Worm (Caenorhabditis elegans): ENCODE data around the gene T10B9.14.
A peak's percentile ranks its signal among the peaks of the same experiment; 100 is the strongest.

Gene T10B9.14

ce11 chrII:9738820-9739219 lies 43.4 kb downstream of the T10B9.14 start (continued):
- no peak for TF ChIP-seq F23B12.7 (tag; optimal IDR thresholded peaks at IDR 0.05; ENCODE audit: insufficient read depth)
- no peak for TF ChIP-seq snpc-4 (GFP tag; optimal IDR thresholded peaks at IDR 0.05)
- peak in 3 of 4 experiments; percentile 3 to 31 (median 15) for TF ChIP-seq snpc-4 (tag; optimal IDR thresholded peaks at IDR 0.05)
- TF ChIP-seq dox-1 (GFP tag; IDR thresholded peaks at IDR 0.05), result peak; percentile 64
- 0 out of 2 replicates have a peak, but pooled peaks have one; percentile 24 for TF ChIP-seq cebp-1 (GFP tag; IDR thresholded peaks at IDR 0.05)
- peak; percentile 69 for TF ChIP-seq cebp-1 (tag; optimal IDR thresholded peaks at IDR 0.05)
- TF ChIP-seq egl-44 (GFP tag; IDR thresholded peaks at IDR 0.05), result no peak
- TF ChIP-seq nfyb-1 (GFP tag; IDR thresholded peaks at IDR 0.05), result 0 out of 2 replicates have a peak, but pooled peaks have one; percentile 24
- no peak for TF ChIP-seq mes-4 (tag; optimal IDR thresholded peaks at IDR 0.05)
- no peak for TF ChIP-seq tbx-9 (tag; optimal IDR thresholded peaks at IDR 0.05; ENCODE audit: borderline replicate concordance)
- TF ChIP-seq athp-1 (tag; optimal IDR thresholded peaks at IDR 0.05), result no peak
- TF ChIP-seq T07F8.4 (tag; optimal IDR thresholded peaks at IDR 0.05), result no peak
- TF ChIP-seq B0336.3 (GFP tag; IDR thresholded peaks at IDR 0.05), result peak; percentile 76; the same call in 1 of the 2 replicates
- no peak for TF ChIP-seq rpc-1 (optimal IDR thresholded peaks at IDR 0.05)
- TF ChIP-seq rpc-1 (tag; optimal IDR thresholded peaks at IDR 0.05), result no peak
- TF ChIP-seq tbp1 (GFP tag; optimal IDR thresholded peaks at IDR 0.05), result peak; percentile 54
- no peak for TF ChIP-seq B0035.1 (tag; optimal IDR thresholded peaks at IDR 0.05)
- TF ChIP-seq Y56A3A.18 (GFP tag; IDR thresholded peaks at IDR 0.05), result 0 out of 2 replicates have a peak, but pooled peaks have one; percentile 40
- TF ChIP-seq attf-3 (GFP tag; conservative IDR thresholded peaks at IDR 0.05), result no peak
- no peak for TF ChIP-seq K11D2.4 (GFP tag; IDR thresholded peaks at IDR 0.05)
- TF ChIP-seq sdz-38 (tag; optimal IDR thresholded peaks at IDR 0.05), result no peak
- TF ChIP-seq snpc-3.4 (tag; optimal IDR thresholded peaks at IDR 0.05), result peak; percentile 16
- no peak for TF ChIP-seq ztf-18 (tag; optimal IDR thresholded peaks at IDR 0.05)
- TF ChIP-seq lin-40 (tag; optimal IDR thresholded peaks at IDR 0.05), result no peak
- no peak for TF ChIP-seq rec-8 (tag; optimal IDR thresholded peaks at IDR 0.05)
- no peak for TF ChIP-seq hsf-1 (GFP tag; IDR thresholded peaks at IDR 0.05)
- TF ChIP-seq nhr-179 (tag; optimal IDR thresholded peaks at IDR 0.05), result no peak
- no peak for TF ChIP-seq dpl-1 (GFP tag; optimal IDR thresholded peaks at IDR 0.05)
- TF ChIP-seq nhr-90 (tag; optimal IDR thresholded peaks at IDR 0.05), result peak; percentile 34
- no peak for TF ChIP-seq F57C9.4 (tag; optimal IDR thresholded peaks at IDR 0.05)
- TF ChIP-seq chd-7 (tag; optimal IDR thresholded peaks at IDR 0.05), result peak; percentile 67
- TF ChIP-seq attf-5 (GFP tag; optimal IDR thresholded peaks at IDR 0.05), result peak; percentile 70
- no peak for TF ChIP-seq ceh-91 (GFP tag; IDR thresholded peaks at IDR 0.05)
- TF ChIP-seq cebp-2 (GFP tag; IDR thresholded peaks at IDR 0.05), result 0 out of 2 replicates have a peak, but pooled peaks have one; percentile 64
- TF ChIP-seq ets-4 (GFP tag; optimal IDR thresholded peaks at IDR 0.05), result peak; percentile 42
- TF ChIP-seq aptf-3 (GFP tag; IDR thresholded peaks at IDR 0.05), result 0 out of 2 replicates have a peak, but pooled peaks have one; percentile 42
- TF ChIP-seq F37B4.10 (GFP tag; IDR thresholded peaks at IDR 0.05), result 0 out of 2 replicates have a peak, but pooled peaks have one; percentile 30

- no peak for TF ChIP-seq nfya-1 (tag; optimal IDR thresholded peaks at IDR 0.05; ENCODE audit: borderline replicate concordance, insufficient read depth)
- TF ChIP-seq ceh-100 (GFP tag; IDR thresholded peaks at IDR 0.05), result no peak
- TF ChIP-seq akir-1 (GFP tag; optimal IDR thresholded peaks at IDR 0.05), result no peak
- TF ChIP-seq Y53F4B.3 (GFP tag; IDR thresholded peaks at IDR 0.05), result no peak
- TF ChIP-seq mel-28 (tag; optimal IDR thresholded peaks at IDR 0.05; ENCODE audit: borderline replicate concordance), result no peak
- no peak for TF ChIP-seq snpc-1.1 (tag; optimal IDR thresholded peaks at IDR 0.05; ENCODE audit: insufficient read depth)
- TF ChIP-seq die-1 (tag; optimal IDR thresholded peaks at IDR 0.05), result no peak
- TF ChIP-seq fkh-3 (tag; optimal IDR thresholded peaks at IDR 0.05), result no peak
- no peak for TF ChIP-seq attf-5 (GFP tag; optimal IDR thresholded peaks at IDR 0.05)
- no peak for TF ChIP-seq B0261.1 (tag; optimal IDR thresholded peaks at IDR 0.05)
- TF ChIP-seq Y56A3A.18 (GFP tag; IDR thresholded peaks at IDR 0.05), result no peak
- no peak for TF ChIP-seq ama-1 (optimal IDR thresholded peaks at IDR 0.05)
- TF ChIP-seq ama-1 (GFP tag; optimal IDR thresholded peaks at IDR 0.05), result no peak
- no peak for TF ChIP-seq F57C9.4 (tag; optimal IDR thresholded peaks at IDR 0.05)
- no peak for TF ChIP-seq nhr-120 (GFP tag; IDR thresholded peaks at IDR 0.05)
- TF ChIP-seq let-607 (tag; optimal IDR thresholded peaks at IDR 0.05), result no peak
- TF ChIP-seq snpc-4 (GFP tag; optimal IDR thresholded peaks at IDR 0.05), result no peak
- no peak for TF ChIP-seq snpc-4 (tag; optimal IDR thresholded peaks at IDR 0.05)
Observed at ce11 chrII:9735785-9736184, 46.5 kb downstream of the T10B9.14 start.

Data from whole organism, young adult.